Worm (Caenorhabditis elegans) whole organism, L2 larva: ENCODE data around the gene asg-2.

Source experiments
- fos-1 ChIP-seq: fragments of 150-350 bp; optimal IDR thresholded peaks from 2 replicates; lab custom pipeline; 2014; ENCODE audit warnings: missing biosample characterization, missing genetic modification characterization
- nhr-129 ChIP-seq: fragments of 150-350 bp; optimal IDR thresholded peaks from 2 replicates; lab custom pipeline; 2014; ENCODE audit warnings: missing biosample characterization, missing genetic modification characterization
- unc-39 ChIP-seq: fragments of 150-350 bp; optimal IDR thresholded peaks from 2 replicates; lab custom pipeline; 2014; ENCODE audit warnings: missing biosample characterization, missing genetic modification characterization
- unc-62 ChIP-seq: fragments of 150-350 bp; optimal IDR thresholded peaks from 2 replicates; lab custom pipeline; 2014; ENCODE audit warnings: missing biosample characterization, missing genetic modification reagents, missing genetic modification characterization
- ztf-4 ChIP-seq: fragments of 150-350 bp; optimal IDR thresholded peaks from 2 replicates; lab custom pipeline; 2014; ENCODE audit warnings: missing biosample characterization, missing genetic modification characterization

ce11 chrX:6835166-6835565 is 5.9 kb upstream of the asg-2 start, which contains the start of gene F41B4.2:
- TF ChIP-seq unc-62 (no peak), unc-39 (tag; lab: Kevin White, UChicago) (no peak), nhr-129 (tag; lab: Kevin White, UChicago) (no peak), fos-1 (no peak), ztf-4 (tag; lab: Kevin White, UChicago) (no peak)
